Worm (Caenorhabditis elegans) whole organism, L2 larva: ENCODE data around the gene M18.6.

ENCODE experiments used
- aly-2 ChIP-seq: fragments of 150-350 bp; optimal IDR thresholded peaks from 2 replicates; lab custom pipeline; 2014; ENCODE audit warnings: missing biosample characterization, missing genetic modification characterization
- ama-1 ChIP-seq: fragments of 150-350 bp; optimal IDR thresholded peaks from 2 replicates; lab custom pipeline; 2018; ENCODE audit warnings: inconsistent platforms
- blmp-1 ChIP-seq: sonication (generic microtip); optimal IDR thresholded peaks from 2 replicates; lab custom pipeline; 2017; ENCODE audit warnings: missing genetic modification characterization, mild to moderate bottlenecking, missing compliant biosample characterization, antibody characterized with exemption, moderate library complexity; ENCODE audit not compliant: insufficient read depth
- fos-1 ChIP-seq: fragments of 150-350 bp; optimal IDR thresholded peaks from 2 replicates; lab custom pipeline; 2014; ENCODE audit warnings: missing biosample characterization, missing genetic modification characterization
- lin-13 ChIP-seq: fragments of 150-350 bp; optimal IDR thresholded peaks from 2 replicates; lab custom pipeline; 2014; ENCODE audit warnings: missing biosample characterization, missing genetic modification reagents, missing genetic modification characterization
- mdl-1 ChIP-seq, 2 experiments: fragments of 150-350 bp in 1 of 2; sonication (generic microtip) in 1 of 2; optimal IDR thresholded peaks; 2 replicates each; lab custom pipeline; 2017; ENCODE audit warnings: missing biosample characterization in 2 of 2, missing genetic modification characterization in 2 of 2
- nhr-11 ChIP-seq: fragments of 150-350 bp; optimal IDR thresholded peaks from 2 replicates; lab custom pipeline; 2014; ENCODE audit warnings: missing biosample characterization, missing genetic modification characterization
- nhr-21 ChIP-seq: fragments of 150-350 bp; optimal IDR thresholded peaks from 2 replicates; lab custom pipeline; 2014; ENCODE audit warnings: missing biosample characterization, missing genetic modification characterization
- nhr-6 ChIP-seq: fragments of 150-350 bp; optimal IDR thresholded peaks from 2 replicates; lab custom pipeline; 2014; ENCODE audit warnings: missing biosample characterization, missing genetic modification characterization
- nhr-77 ChIP-seq: fragments of 150-350 bp; optimal IDR thresholded peaks from 2 replicates; lab custom pipeline; 2014; ENCODE audit warnings: missing biosample characterization, missing genetic modification characterization
- unc-39 ChIP-seq: fragments of 150-350 bp; optimal IDR thresholded peaks from 2 replicates; lab custom pipeline; 2014; ENCODE audit warnings: missing biosample characterization, missing genetic modification characterization
- unc-62 ChIP-seq: fragments of 150-350 bp; optimal IDR thresholded peaks from 2 replicates; lab custom pipeline; 2014; ENCODE audit warnings: missing biosample characterization, missing genetic modification reagents, missing genetic modification characterization
- zag-1 ChIP-seq: fragments of 150-350 bp; optimal IDR thresholded peaks from 2 replicates; lab custom pipeline; 2014; ENCODE audit warnings: missing biosample characterization, missing genetic modification characterization

ce11 chrIV:12105558-12105957, 15.6 kb upstream of the M18.6 start, which contains the start of gene M18.3:
- TF ChIP-seq lin-13 (GFP tag; lab: Kevin White, UChicago) (no peak), mdl-1 (tag; optimal IDR thresholded peaks at IDR 0.05; lab: Kevin White, UChicago) (no peak), unc-62 (GFP tag; lab: Kevin White, UChicago) (no peak), unc-39 (tag; lab: Kevin White, UChicago) (no peak), aly-2 (tag; lab: Kevin White, UChicago) (no peak), ama-1 (lab: Kevin White, UChicago) (no peak), nhr-11 (no peak), zag-1 (tag; lab: Kevin White, UChicago) (no peak), nhr-21 (no peak), blmp-1 (no peak), nhr-77 (tag; lab: Kevin White, UChicago) (no peak), fos-1 (tag; lab: Kevin White, UChicago) (no peak), nhr-6 (tag; lab: Kevin White, UChicago) (no peak)
